Worm (Caenorhabditis elegans): Measurements from ENCODE around the gene bpnt-1.

- TF ChIP-seq blmp-1 (tag; optimal IDR thresholded peaks at IDR 0.05) (no peak), lin-13 (tag; optimal IDR thresholded peaks at IDR 0.05) (no peak), nhr-2 (tag; optimal IDR thresholded peaks at IDR 0.05) (no peak), elt-3 (tag; optimal IDR thresholded peaks at IDR 0.05) (no peak), lsy-2 (tag; optimal IDR thresholded peaks at IDR 0.05) (no peak), pha-4 (tag; optimal IDR thresholded peaks at IDR 0.05) (no peak), elt-1 (tag; optimal IDR thresholded peaks at IDR 0.05; ENCODE audit: borderline replicate concordance, insufficient read depth) (no peak)
Measured at ce11 chrII:4470972-4471645, 51.1 kb downstream of the bpnt-1 start, which contains the start of gene W06B4.1.
